Fruit fly (Drosophila melanogaster): ENCODE measurements around the gene nau.
A peak's percentile ranks its signal among the peaks of the same experiment; 100 is the strongest.

The nau gene

DNA sequence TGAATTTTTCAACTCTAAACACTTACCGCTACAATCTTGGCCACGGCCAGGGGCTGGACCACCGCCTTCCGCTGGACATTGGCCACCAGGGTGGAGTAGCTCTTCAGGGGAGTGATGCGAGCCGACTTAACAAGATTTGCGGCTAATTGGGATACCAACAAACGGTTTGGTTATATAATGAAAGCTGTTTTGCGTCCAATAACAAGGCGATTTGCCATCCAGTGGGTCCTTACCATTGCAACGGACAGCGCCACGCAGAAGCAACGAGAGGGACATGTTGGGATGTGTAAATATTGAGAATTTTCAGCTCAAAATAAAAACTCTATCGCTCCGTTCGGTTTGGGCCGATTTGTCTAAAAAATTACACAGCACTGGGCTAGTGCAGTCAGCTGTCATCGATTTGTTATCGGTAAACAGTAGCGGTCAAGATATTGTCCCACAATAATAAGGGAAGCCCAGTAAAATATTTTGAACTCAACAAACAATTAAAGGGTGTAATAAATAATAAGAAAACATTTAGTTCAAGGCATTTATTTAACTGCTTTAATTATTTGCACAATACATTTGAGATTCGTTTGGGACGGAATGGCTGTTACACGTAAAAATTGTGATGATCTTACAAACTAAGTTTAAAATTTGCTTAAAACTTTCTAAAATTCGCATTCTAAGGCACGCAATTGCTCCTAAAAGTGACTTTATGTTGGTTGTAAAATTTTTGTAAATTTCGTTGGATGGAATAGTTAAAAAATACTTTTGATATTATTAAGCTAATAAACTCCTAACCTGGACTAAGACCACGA is 42.3 kb upstream of the nau start, which contains the start of gene SdhD (continued):
- TF ChIP-seq CG10462 (GFP tag; optimal IDR thresholded peaks at IDR 0.05) (no peak), crp (GFP tag; optimal IDR thresholded peaks at IDR 0.05) (peak in 1 of 2 experiments; percentile 75), sim (GFP tag; IDR thresholded peaks at IDR 0.05) (no peak), Hmr (GFP tag; optimal IDR thresholded peaks at IDR 0.05) (peak; percentile 30), CG3995 (GFP tag; optimal IDR thresholded peaks at IDR 0.05) (peak; percentile 31), Bgb (GFP tag; IDR thresholded peaks at IDR 0.05; ENCODE audit: partially characterized antibody) (peak; percentile 66), Sin3A (optimal IDR thresholded peaks at IDR 0.05) (peak; percentile 3), sob (GFP tag; IDR thresholded peaks at IDR 0.05) (peak; percentile 40; the same call in 1 of the 2 replicates), sna (GFP tag; IDR thresholded peaks at IDR 0.05; ENCODE audit: partially characterized antibody) (peak; percentile 44), BEAF-32 (GFP tag; optimal IDR thresholded peaks at IDR 0.05) (peak; percentile 48), Nf-YB (GFP tag; optimal IDR thresholded peaks at IDR 0.05) (no peak), HmgZ (tag; optimal IDR thresholded peaks at IDR 0.05) (peak; percentile 55), CG12104 (GFP tag; optimal IDR thresholded peaks at IDR 0.05) (no peak), odd (GFP tag; optimal IDR thresholded peaks at IDR 0.05) (no peak), ato (GFP tag; IDR thresholded peaks at IDR 0.05; ENCODE audit: partially characterized antibody) (peak; percentile 71; the same call in 1 of the 2 replicates), vvl (GFP tag; IDR thresholded peaks at IDR 0.05) (peak; percentile 40; the same call in 1 of the 2 replicates), CkIIα-i1 (GFP tag; IDR thresholded peaks at IDR 0.05) (no peak), CG15269 (tag; optimal IDR thresholded peaks at IDR 0.05) (peak; percentile 27), Myb (GFP tag; optimal IDR thresholded peaks at IDR 0.05) (peak; percentile 53), CG11456 (GFP tag; IDR thresholded peaks at IDR 0.05) (no peak), CG3847 (GFP tag; IDR thresholded peaks at IDR 0.05) (0 out of 2 replicates have a peak, but pooled peaks have one; percentile 25), CG2889 (GFP tag; IDR thresholded peaks at IDR 0.05) (no peak), bcd (GFP tag; optimal IDR thresholded peaks at IDR 0.05) (no peak), CG13296 (GFP tag; optimal IDR thresholded peaks at IDR 0.05) (peak; percentile 15), CG33557 (GFP tag; optimal IDR thresholded peaks at IDR 0.05) (no peak), NC2α (GFP tag; optimal IDR thresholded peaks at IDR 0.05) (no peak), CG17829 (tag; optimal IDR thresholded peaks at IDR 0.05) (peak; percentile 9), CG4820 (GFP tag; optimal IDR thresholded peaks at IDR 0.05) (peak; percentile 10), amos (GFP tag; IDR thresholded peaks at IDR 0.05; ENCODE audit: partially characterized antibody) (peak; percentile 58; the same call in 1 of the 2 replicates), Dbx (GFP tag; IDR thresholded peaks at IDR 0.05) (peak; percentile 25; the same call in 1 of the 3 replicates), Hsf (GFP tag; optimal IDR thresholded peaks at IDR 0.05) (peak; percentile 23), Atf6 (GFP tag; IDR thresholded peaks at IDR 0.05) (peak; percentile 16; the same call in 1 of the 2 replicates), zen (tag; optimal IDR thresholded peaks at IDR 0.05) (peak; percentile 5), Ets97D (GFP tag; optimal IDR thresholded peaks at IDR 0.05) (peak; percentile 13), CG3163 (GFP tag; optimal IDR thresholded peaks at IDR 0.05) (no peak), slbo (GFP tag; IDR thresholded peaks at IDR 0.05) (peak; percentile 37; the same call in 1 of the 2 replicates), CG12155 (GFP tag; optimal IDR thresholded peaks at IDR 0.05) (peak; percentile 31), exex (tag; optimal IDR thresholded peaks at IDR 0.05) (peak; percentile 27), Bteb2 (GFP tag; optimal IDR thresholded peaks at IDR 0.05) (peak; percentile 15), mam (GFP tag; optimal IDR thresholded peaks at IDR 0.05) (peak; percentile 47), PHDP (tag; optimal IDR thresholded peaks at IDR 0.05) (peak; percentile 22), lilli (GFP tag; optimal IDR thresholded peaks at IDR 0.05) (peak; percentile 58), Ets65A (GFP tag) (peak; percentile 74), sug (tag; optimal IDR thresholded peaks at IDR 0.05) (peak; percentile 18), Med (GFP tag) (peak; percentile 92), dpn (GFP tag; optimal IDR thresholded peaks at IDR 0.05) (peak; percentile 28 to 46), ssp (GFP tag; IDR thresholded peaks at IDR 0.05) (no peak), unc-4 (GFP tag; IDR thresholded peaks at IDR 0.05; ENCODE audit: partially characterized antibody) (peak; percentile 48), tna (GFP tag; IDR thresholded peaks at IDR 0.05; ENCODE audit: partially characterized antibody) (peak; percentile 49)
